Worm (Caenorhabditis elegans): ENCODE data around the gene nhr-45.

Gene nhr-45

ce11 chrX:4635643-4636042 lies 24.5 kb downstream of the nhr-45 start (continued):
- TF ChIP-seq nhr-25 (tag; optimal IDR thresholded peaks at IDR 0.05; ENCODE audit: borderline replicate concordance, insufficient read depth) (no peak), dve-1 (tag; optimal IDR thresholded peaks at IDR 0.05; ENCODE audit: insufficient read depth) (no peak), Y75B8A.6 (GFP tag; IDR thresholded peaks at IDR 0.05) (no peak), mdl-1 (tag; optimal IDR thresholded peaks at IDR 0.05) (peak; percentile 47 to 86), zfp-3 (GFP tag; conservative IDR thresholded peaks at IDR 0.05) (no peak)

- no peak for TF ChIP-seq nhr-11 (tag; optimal IDR thresholded peaks at IDR 0.05)
- no peak for TF ChIP-seq daf-16 (GFP tag; optimal IDR thresholded peaks at IDR 0.05)
- TF ChIP-seq daf-16 (tag; optimal IDR thresholded peaks at IDR 0.05): peak; percentile 64
- no peak for TF ChIP-seq lin-29 (GFP tag; IDR thresholded peaks at IDR 0.05)
- TF ChIP-seq php-3 (GFP tag; IDR thresholded peaks at IDR 0.05): no peak
- no peak for TF ChIP-seq ztf-7 (tag; optimal IDR thresholded peaks at IDR 0.05)
- TF ChIP-seq dve-1 (tag; optimal IDR thresholded peaks at IDR 0.05; ENCODE audit: insufficient read depth): peak; percentile 2
- TF ChIP-seq daf-19 (GFP tag; conservative IDR thresholded peaks at IDR 0.05): no peak
- TF ChIP-seq nhr-28 (tag; optimal IDR thresholded peaks at IDR 0.05): peak; percentile 51
- TF ChIP-seq snpc-1.2 (GFP tag; IDR thresholded peaks at IDR 0.05): no peak
- no peak for TF ChIP-seq mdl-1 (tag; optimal IDR thresholded peaks at IDR 0.05)
- TF ChIP-seq ces-1 (GFP tag; optimal IDR thresholded peaks at IDR 0.05): no peak
- TF ChIP-seq egl-43 (GFP tag; IDR thresholded peaks at IDR 0.05): no peak
- TF ChIP-seq pqm-1 (tag; optimal IDR thresholded peaks at IDR 0.05): peak; percentile 69
- TF ChIP-seq spr-3 (GFP tag; optimal IDR thresholded peaks at IDR 0.05): no peak
- no peak for TF ChIP-seq mep-1 (tag; optimal IDR thresholded peaks at IDR 0.05)
- peak; percentile 36 for TF ChIP-seq hlh-11 (tag; optimal IDR thresholded peaks at IDR 0.05)
- TF ChIP-seq dmd-6 (GFP tag; IDR thresholded peaks at IDR 0.05): peak; percentile 46; the same call in 1 of the 2 replicates
Measured at ce11 chrX:4632088-4632487, 28.0 kb downstream of the nhr-45 start, which contains the start of gene slcr-46.1. Gene slcr-46.1, plus strand, starts transcription at chrX:4632361.

ce11 chrX:4628817-4629575 lies 31.1 kb downstream of the nhr-45 start:
- TF ChIP-seq lin-38 (GFP tag; IDR thresholded peaks at IDR 0.05) (no peak), unc-62 (GFP tag; optimal IDR thresholded peaks at IDR 0.05 in 1 of 2) (peak in 1 of 2 experiments; percentile 79), unc-62 (tag; optimal IDR thresholded peaks at IDR 0.05) (no peak), ceh-28 (tag; optimal IDR thresholded peaks at IDR 0.05) (no peak), daf-8 (GFP tag; IDR thresholded peaks at IDR 0.05) (no peak), php-3 (GFP tag; IDR thresholded peaks at IDR 0.05) (no peak), pqm-1 (tag; optimal IDR thresholded peaks at IDR 0.05) (no peak), lsy-2 (tag; optimal IDR thresholded peaks at IDR 0.05) (no peak), spr-3 (GFP tag; optimal IDR thresholded peaks at IDR 0.05) (no peak), snpc-1.2 (GFP tag; IDR thresholded peaks at IDR 0.05) (no peak), lin-15B (tag; optimal IDR thresholded peaks at IDR 0.05) (no peak), aha-1 (tag) (peak; percentile 20), daf-16 (GFP tag; optimal IDR thresholded peaks at IDR 0.05) (peak in 1 of 2 experiments; percentile 24), daf-16 (tag; optimal IDR thresholded peaks at IDR 0.05) (no peak), zip-2 (tag; optimal IDR thresholded peaks at IDR 0.05) (no peak), ZK337.2 (GFP tag; IDR thresholded peaks at IDR 0.05) (no peak), unc-39 (tag; optimal IDR thresholded peaks at IDR 0.05) (no peak)

- TF ChIP-seq dpl-1 (GFP tag; optimal IDR thresholded peaks at IDR 0.05): no peak
- peak; percentile 74 for TF ChIP-seq aha-1 (tag)
Measured at ce11 chrX:4628350-4628749, 31.8 kb downstream of the nhr-45 start.

- TF ChIP-seq ama-1 (optimal IDR thresholded peaks at IDR 0.05): no peak
- no peak for TF ChIP-seq F44E2.7 (GFP tag; IDR thresholded peaks at IDR 0.05)
- TF ChIP-seq tra-1 (GFP tag; IDR thresholded peaks at IDR 0.05): no peak
- TF ChIP-seq nhr-111 (GFP tag; optimal IDR thresholded peaks at IDR 0.05): no peak
- TF ChIP-seq aha-1 (tag): peak; percentile 55
- TF ChIP-seq unc-62 (GFP tag; optimal IDR thresholded peaks at IDR 0.05 in 1 of 2): peak in 1 of 2 experiments; percentile 91
- TF ChIP-seq unc-62 (tag; optimal IDR thresholded peaks at IDR 0.05): no peak
Measured at ce11 chrX:4626891-4627290, 33.2 kb downstream of the nhr-45 start.

Measured in whole organism, L4 larva.